Fruit fly (Drosophila melanogaster) S2 (cell line): ENCODE results near the gene CG10254.
A peak's percentile ranks its signal among the peaks of the same experiment; 100 is the strongest.

Experiments
- CG8478 ChIP-seq: fragments of >200 bp; optimal IDR thresholded peaks from 2 replicates; lab custom pipeline; 2018
- CTCF ChIP-seq, 2 experiments: fragments of >200 bp; optimal IDR thresholded peaks; 2 replicates each; lab custom pipeline; 2018

dm6 chr3R:23679911-23680336 lies 14.9 kb downstream of the CG10254 start, which contains the start of gene eIF3d1:
- TF ChIP-seq CTCF (optimal IDR thresholded peaks at IDR 0.05; lab: Kevin White, UChicago) (peak; percentile 95 to 96), CG8478 (lab: Kevin White, UChicago) (no peak)
